Worm (Caenorhabditis elegans) whole organism, young adult: ENCODE results near the gene pgp-7.

Source experiments
- B0261.1 ChIP-seq: sonication (generic microtip); optimal IDR thresholded peaks from 2 replicates; lab custom pipeline; 2016; ENCODE audit warnings: mild to moderate bottlenecking, missing genetic modification characterization, moderate library complexity, missing compliant biosample characterization
- F57C9.4 ChIP-seq: sonication (generic microtip); optimal IDR thresholded peaks from 2 replicates; lab custom pipeline; 2017; ENCODE audit warnings: mild to moderate bottlenecking, missing genetic modification characterization, missing compliant biosample characterization
- cebp-1 ChIP-seq, 2 experiments: fragments of 200-800 bp in 1 of 2; sonication (Bioruptor generic) in 1 of 2; sonication (generic microtip) in 1 of 2; IDR thresholded peaks in 1 of 2; optimal IDR thresholded peaks in 1 of 2; 2 replicates each; pipeline versions ENCODE4 v1.3.6 to Lab custom; 2017 to 2022; ENCODE audit warnings: missing compliant biosample characterization in 2 of 2, missing genetic modification characterization in 2 of 2, mild to moderate bottlenecking in 1 of 2, missing genetic modification reagents in 1 of 2, moderate library complexity in 1 of 2
- cebp-2 ChIP-seq: fragments of 200-800 bp; sonication (Bioruptor generic); IDR thresholded peaks from 2 replicates; pipeline ENCODE4 v1.3.6; 2022; ENCODE audit warnings: missing genetic modification characterization, missing compliant biosample characterization
- ceh-40 ChIP-seq: fragments of 200-800 bp; sonication (Bioruptor generic); IDR thresholded peaks from 2 replicates; pipeline ENCODE4 v1.3.6; 2022; ENCODE audit warnings: missing genetic modification characterization, missing compliant biosample characterization
- hrde-1 ChIP-seq: sonication (generic microtip); optimal IDR thresholded peaks from 2 replicates; lab custom pipeline; 2016; ENCODE audit warnings: missing genetic modification characterization, mild to moderate bottlenecking, missing compliant biosample characterization, moderate library complexity, missing genotype, missing genetic modification reagents, borderline replicate concordance
- hsf-1 ChIP-seq: fragments of 200-800 bp; sonication (Bioruptor generic); IDR thresholded peaks from 2 replicates; pipeline ENCODE4 v1.3.6; 2022; ENCODE audit warnings: missing genetic modification reagents, missing genetic modification characterization, missing compliant biosample characterization
- lin-54 ChIP-seq: fragments of 200-800 bp; sonication (Bioruptor generic); optimal IDR thresholded peaks from 2 replicates; lab custom pipeline; 2018; ENCODE audit warnings: mild to moderate bottlenecking, missing genetic modification characterization, missing compliant biosample characterization
- lir-1 ChIP-seq: fragments of 200-800 bp; sonication (Bioruptor generic); conservative IDR thresholded peaks from 2 replicates; pipeline ENCODE4 v1.3.6; 2022; ENCODE audit warnings: missing genetic modification reagents, missing genetic modification characterization, missing compliant biosample characterization
- mcd-1 ChIP-seq: fragments of 200-800 bp; sonication (Bioruptor generic); IDR thresholded peaks from 2 replicates; pipeline ENCODE4 v1.3.6; 2022; ENCODE audit warnings: missing genetic modification reagents, missing genetic modification characterization, missing compliant biosample characterization
- nfya-1 ChIP-seq: sonication (generic microtip); optimal IDR thresholded peaks from 2 replicates; lab custom pipeline; 2017; ENCODE audit warnings: antibody characterized with exemption, missing compliant biosample characterization, missing genetic modification characterization, borderline replicate concordance; ENCODE audit not compliant: insufficient read depth
- nfyb-1 ChIP-seq: fragments of 200-800 bp; sonication (Bioruptor generic); IDR thresholded peaks from 2 replicates; pipeline ENCODE4 v1.3.6; 2022; ENCODE audit warnings: missing genetic modification reagents, missing genetic modification characterization, missing compliant biosample characterization
- snpc-4 ChIP-seq, 5 experiments: fragments of 150-350 bp in 1 of 5; sonication (generic microtip) in 4 of 5; optimal IDR thresholded peaks; 2 replicates each; lab custom pipeline; 2014 to 2018; ENCODE audit warnings: missing genetic modification characterization in 5 of 5, missing biosample characterization in 3 of 5, antibody characterized with exemption in 2 of 5, mild to moderate bottlenecking in 2 of 5, missing compliant biosample characterization in 2 of 5, missing genotype in 2 of 5, moderate library complexity in 2 of 5, missing genetic modification reagents in 1 of 5
- tlf-1 ChIP-seq: fragments of 200-800 bp; sonication (Bioruptor generic); optimal IDR thresholded peaks from 2 replicates; lab custom pipeline; 2018; ENCODE audit warnings: mild to moderate bottlenecking, missing genetic modification characterization, missing compliant biosample characterization
- xnd-1 ChIP-seq: sonication (generic microtip); optimal IDR thresholded peaks from 2 replicates; lab custom pipeline; 2016; ENCODE audit warnings: missing genotype, missing genetic modification reagents, missing genetic modification characterization, missing compliant biosample characterization

Gene pgp-7

ce11 chrX:10820511-10820910 lies 49.5 kb downstream of the pgp-7 start, which contains the start of gene F31B12.3:
Gene F31B12.3 (minus strand): TSS chrX:10820611.
- TF ChIP-seq hrde-1 (tag; lab: Kevin White, UChicago) (no peak), snpc-4 (GFP tag; optimal IDR thresholded peaks at IDR 0.05; lab: Kevin White, UChicago) (no peak), snpc-4 (tag; optimal IDR thresholded peaks at IDR 0.05; lab: Kevin White, UChicago) (no peak), tlf-1 (GFP tag; lab: Kevin White, UChicago) (no peak), F57C9.4 (tag; lab: Kevin White, UChicago) (no peak), cebp-1 (GFP tag; IDR thresholded peaks at IDR 0.05; lab: Robert Waterston, UW) (no peak), cebp-1 (tag; optimal IDR thresholded peaks at IDR 0.05; lab: Kevin White, UChicago) (no peak), lin-54 (no peak), B0261.1 (no peak), ceh-40 (GFP tag; lab: Robert Waterston, UW) (no peak), hsf-1 (GFP tag; lab: Robert Waterston, UW) (no peak), cebp-2 (no peak), lir-1 (GFP tag; lab: Robert Waterston, UW) (no peak), nfyb-1 (GFP tag; lab: Robert Waterston, UW) (no peak), mcd-1 (no peak), nfya-1 (no peak), xnd-1 (tag; lab: Kevin White, UChicago) (no peak)
